Fruit fly (Drosophila melanogaster) whole organism, pupa: Measurements from ENCODE around the gene BBS1.
A peak's percentile ranks its signal among the peaks of the same experiment; 100 is the strongest.

Source experiments
- CG10348 ChIP-seq: fragments of 200-800 bp; sonication (Bioruptor generic); IDR thresholded peaks from 2 replicates; pipeline ENCODE4 v1.3.6; 2022; ENCODE audit warnings: missing biosample characterization, missing genetic modification characterization
- CG12605 ChIP-seq: fragments of 200-800 bp; sonication (Bioruptor generic); IDR thresholded peaks from 2 replicates; pipeline ENCODE4 v1.3.6; 2022; ENCODE audit warnings: missing biosample characterization, missing genetic modification characterization
- CG13204 ChIP-seq: fragments of 200-800 bp; sonication (Bioruptor generic); optimal IDR thresholded peaks from 2 replicates; lab custom pipeline; 2018; ENCODE audit warnings: missing biosample characterization, mild to moderate bottlenecking, missing genetic modification characterization, moderate library complexity
- CG14655 ChIP-seq: fragments of 200-800 bp; sonication (Bioruptor generic); optimal IDR thresholded peaks from 3 replicates; lab custom pipeline; 2017; ENCODE audit warnings: mild to moderate bottlenecking, missing biosample characterization, missing genetic modification reagents, missing genetic modification characterization
- CG15710 ChIP-seq: fragments of 200-800 bp; sonication (Bioruptor generic); optimal IDR thresholded peaks from 2 replicates; lab custom pipeline; 2018; ENCODE audit warnings: missing biosample characterization, mild to moderate bottlenecking, missing genetic modification characterization, moderate library complexity
- CG17806 ChIP-seq: fragments of 200-800 bp; sonication (Bioruptor generic); optimal IDR thresholded peaks from 2 replicates; lab custom pipeline; 2018; ENCODE audit warnings: missing biosample characterization, mild to moderate bottlenecking, missing genetic modification characterization, moderate library complexity
- CG32121 ChIP-seq: fragments of 200-800 bp; sonication (Bioruptor generic); IDR thresholded peaks from 2 replicates; pipeline ENCODE4 v1.3.6; 2022; ENCODE audit warnings: missing biosample characterization, missing genetic modification characterization
- CG34367 ChIP-seq: fragments of 200-800 bp; sonication (Bioruptor generic); optimal IDR thresholded peaks from 2 replicates; lab custom pipeline; 2018; ENCODE audit warnings: missing biosample characterization, mild to moderate bottlenecking, missing genetic modification characterization
- CG4496 ChIP-seq: fragments of 200-800 bp; sonication (Bioruptor generic); IDR thresholded peaks from 3 replicates; pipeline ENCODE4 v1.3.6; 2022; ENCODE audit warnings: missing biosample characterization, missing genetic modification characterization
- CG8159 ChIP-seq: fragments of 200-800 bp; sonication (Bioruptor generic); optimal IDR thresholded peaks from 3 replicates; lab custom pipeline; 2018; ENCODE audit warnings: missing biosample characterization, mild to moderate bottlenecking, missing genetic modification characterization, moderate library complexity
- CG8301 ChIP-seq: fragments of 200-800 bp; sonication (Bioruptor generic); optimal IDR thresholded peaks from 2 replicates; lab custom pipeline; 2018; ENCODE audit warnings: missing biosample characterization, mild to moderate bottlenecking, missing genetic modification characterization
- CG9948 ChIP-seq: fragments of 200-800 bp; sonication (Bioruptor generic); optimal IDR thresholded peaks from 2 replicates; lab custom pipeline; 2018; ENCODE audit warnings: missing biosample characterization, mild to moderate bottlenecking, missing genetic modification characterization, moderate library complexity
- D1 ChIP-seq: fragments of 200-800 bp; sonication (Bioruptor generic); optimal IDR thresholded peaks from 2 replicates; lab custom pipeline; 2018; ENCODE audit warnings: missing biosample characterization, mild to moderate bottlenecking, missing genetic modification characterization, moderate library complexity
- EcR ChIP-seq: fragments of 200-800 bp; sonication (Bioruptor generic); optimal IDR thresholded peaks from 3 replicates; lab custom pipeline; 2019; ENCODE audit warnings: missing biosample characterization, missing genetic modification characterization, mild to moderate bottlenecking, moderate library complexity, missing genetic modification reagents
- Ets98B ChIP-seq: fragments of 200-800 bp; sonication (Bioruptor generic); IDR thresholded peaks from 2 replicates; pipeline ENCODE4 v1.3.6; 2022; ENCODE audit warnings: missing biosample characterization, missing genetic modification characterization
- Pif1A ChIP-seq: fragments of 200-800 bp; sonication (Bioruptor generic); optimal IDR thresholded peaks from 3 replicates; lab custom pipeline; 2016; ENCODE audit warnings: missing biosample characterization, missing genetic modification characterization
- Pif1B ChIP-seq: fragments of 200-800 bp; sonication (Bioruptor generic); optimal IDR thresholded peaks from 3 replicates; lab custom pipeline; 2016; ENCODE audit warnings: missing biosample characterization, missing genetic modification characterization
- Snoo ChIP-seq: fragments of 200-800 bp; sonication (Bioruptor generic); optimal IDR thresholded peaks from 3 replicates; lab custom pipeline; 2017; ENCODE audit warnings: missing biosample characterization, mild to moderate bottlenecking, missing genetic modification characterization, inconsistent platforms
- fd96Ca ChIP-seq: fragments of 200-800 bp; sonication (Bioruptor generic); IDR thresholded peaks from 3 replicates; pipeline ENCODE4 v1.3.6; 2022; ENCODE audit warnings: missing biosample characterization, missing genetic modification characterization
- gl ChIP-seq: fragments of 200-800 bp; sonication (Bioruptor generic); optimal IDR thresholded peaks from 2 replicates; lab custom pipeline; 2018; ENCODE audit warnings: missing biosample characterization, mild to moderate bottlenecking, missing genetic modification characterization
- rn ChIP-seq: fragments of 200-800 bp; sonication (Bioruptor generic); IDR thresholded peaks from 2 replicates; pipeline ENCODE4 v1.3.6; 2022; ENCODE audit warnings: missing biosample characterization, missing genetic modification characterization

The BBS1 gene

DNA sequence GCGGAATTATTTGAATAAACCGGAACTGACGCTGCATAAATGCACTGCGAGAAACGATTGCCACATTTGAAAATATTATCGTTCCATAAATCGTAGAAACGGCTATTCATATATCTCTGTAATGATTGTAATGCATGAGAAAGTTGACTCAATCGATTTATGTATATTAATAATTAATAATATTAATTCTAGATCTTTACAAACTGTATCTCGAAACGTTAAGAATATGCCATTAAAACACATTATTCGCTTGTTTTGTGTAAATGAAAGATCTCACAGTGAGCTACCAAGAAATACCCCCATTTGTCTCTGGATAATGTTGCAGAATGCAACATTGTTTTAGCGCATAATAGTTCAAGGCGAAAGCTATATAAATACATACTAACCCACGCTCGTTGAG lies 24.1 kb downstream of the BBS1 start:
- TF ChIP-seq CG8159 (tag; lab: Kevin White, UChicago): peak; percentile 90
- TF ChIP-seq CG9948 (tag; lab: Kevin White, UChicago): peak; percentile 86
- TF ChIP-seq EcR (GFP tag; lab: Kevin White, UChicago): no peak
- no peak for TF ChIP-seq CG10348 (GFP tag; lab: Robert Waterston, UW)
- peak; percentile 67 for TF ChIP-seq Pif1B (GFP tag; lab: Kevin White, UChicago)
- TF ChIP-seq Ets98B (GFP tag; lab: Robert Waterston, UW): peak; percentile 35; the same call in 1 of the 2 replicates
- TF ChIP-seq CG17806 (tag; lab: Kevin White, UChicago): peak; percentile 87
- peak; percentile 92 for TF ChIP-seq CG14655 (GFP tag; lab: Kevin White, UChicago)
- TF ChIP-seq CG8301 (tag; lab: Kevin White, UChicago): peak; percentile 88
- peak; percentile 51 for TF ChIP-seq D1
- peak; percentile 49 for TF ChIP-seq Snoo (tag; lab: Kevin White, UChicago)
- TF ChIP-seq CG13204 (GFP tag; lab: Kevin White, UChicago): peak; percentile 19
- TF ChIP-seq CG15710: peak; percentile 86
- TF ChIP-seq Pif1A (GFP tag; lab: Kevin White, UChicago): peak; percentile 66
- peak; percentile 55; the same call in 1 of the 2 replicates for TF ChIP-seq CG32121 (GFP tag; lab: Robert Waterston, UW)
- TF ChIP-seq rn (GFP tag; lab: Robert Waterston, UW): 0 out of 2 replicates have a peak, but pooled peaks have one; percentile 31
- peak; percentile 68 for TF ChIP-seq CG12605
- peak; percentile 30 for TF ChIP-seq gl (tag; lab: Kevin White, UChicago)
- TF ChIP-seq CG34367 (tag; lab: Kevin White, UChicago): peak; percentile 85
- peak; percentile 77 for TF ChIP-seq CG4496
- TF ChIP-seq fd96Ca (GFP tag; lab: Robert Waterston, UW): peak; percentile 62; the same call in 2 of the 3 replicates

DNA sequence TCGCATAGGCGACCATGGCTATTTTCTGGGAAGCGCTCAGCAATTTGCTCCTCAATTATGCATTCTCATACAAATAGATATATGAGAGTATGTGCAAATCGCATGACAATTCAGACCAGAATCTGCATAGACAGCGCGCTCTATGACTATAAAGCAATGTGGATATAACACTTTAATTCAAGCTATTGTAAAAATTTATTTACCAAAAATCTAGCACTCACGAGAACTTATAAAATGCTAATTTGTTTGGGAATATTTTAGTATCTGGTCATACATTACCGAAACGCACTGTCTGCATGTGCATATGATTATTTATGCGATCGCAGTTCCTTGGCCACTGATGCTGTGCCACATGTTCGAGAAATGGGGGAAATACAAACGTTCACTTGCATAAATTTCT lies 25.1 kb downstream of the BBS1 start:
- peak; percentile 86 for TF ChIP-seq CG17806 (tag; lab: Kevin White, UChicago)
- peak; percentile 69 for TF ChIP-seq Pif1B (GFP tag; lab: Kevin White, UChicago)
- TF ChIP-seq fd96Ca (GFP tag; lab: Robert Waterston, UW): peak; percentile 90
- TF ChIP-seq CG4496: peak; percentile 95
- peak; percentile 85 for TF ChIP-seq CG32121 (GFP tag; lab: Robert Waterston, UW)
- peak; percentile 8 for TF ChIP-seq Snoo (tag; lab: Kevin White, UChicago)
- peak; percentile 90 for TF ChIP-seq CG14655 (GFP tag; lab: Kevin White, UChicago)
- TF ChIP-seq D1: peak; percentile 41
- peak; percentile 77 for TF ChIP-seq rn (GFP tag; lab: Robert Waterston, UW)
- TF ChIP-seq EcR (GFP tag; lab: Kevin White, UChicago): no peak
- TF ChIP-seq Ets98B (GFP tag; lab: Robert Waterston, UW): peak; percentile 90
- TF ChIP-seq CG10348 (GFP tag; lab: Robert Waterston, UW): peak; percentile 48; the same call in 1 of the 2 replicates
- peak; percentile 90 for TF ChIP-seq CG12605
- TF ChIP-seq CG15710: peak; percentile 82
- TF ChIP-seq CG8159 (tag; lab: Kevin White, UChicago): peak; percentile 82
- TF ChIP-seq CG9948 (tag; lab: Kevin White, UChicago): peak; percentile 81
- peak; percentile 82 for TF ChIP-seq Pif1A (GFP tag; lab: Kevin White, UChicago)
- TF ChIP-seq CG34367 (tag; lab: Kevin White, UChicago): peak; percentile 76
- TF ChIP-seq CG13204 (GFP tag; lab: Kevin White, UChicago): peak; percentile 48
- peak; percentile 75 for TF ChIP-seq gl (tag; lab: Kevin White, UChicago)
- TF ChIP-seq CG8301 (tag; lab: Kevin White, UChicago): peak; percentile 90

dm6 chr3L:7151521-7152465 lies 26.1 kb downstream of the BBS1 start:
- peak; percentile 85; the same call in 2 of the 3 replicates for TF ChIP-seq CG4496
- no peak for TF ChIP-seq CG13204 (GFP tag; lab: Kevin White, UChicago)
- TF ChIP-seq fd96Ca (GFP tag; lab: Robert Waterston, UW): peak; percentile 68
- TF ChIP-seq Pif1A (GFP tag; lab: Kevin White, UChicago): peak; percentile 55
- TF ChIP-seq Ets98B (GFP tag; lab: Robert Waterston, UW): peak; percentile 83
- TF ChIP-seq Snoo (tag; lab: Kevin White, UChicago): no peak
- peak; percentile 63 for TF ChIP-seq CG8301 (tag; lab: Kevin White, UChicago)
- peak; percentile 45 for TF ChIP-seq CG8159 (tag; lab: Kevin White, UChicago)
- TF ChIP-seq CG9948 (tag; lab: Kevin White, UChicago): peak; percentile 53
- peak; percentile 72 for TF ChIP-seq CG14655 (GFP tag; lab: Kevin White, UChicago)
- TF ChIP-seq CG12605: peak; percentile 70
- TF ChIP-seq CG17806 (tag; lab: Kevin White, UChicago): peak; percentile 44
- no peak for TF ChIP-seq CG34367 (tag; lab: Kevin White, UChicago)
- TF ChIP-seq CG32121 (GFP tag; lab: Robert Waterston, UW): peak; percentile 75
- peak; percentile 47 for TF ChIP-seq Pif1B (GFP tag; lab: Kevin White, UChicago)
- TF ChIP-seq rn (GFP tag; lab: Robert Waterston, UW): peak; percentile 50; the same call in 1 of the 2 replicates
- peak; percentile 15 for TF ChIP-seq CG15710
- no peak for TF ChIP-seq gl (tag; lab: Kevin White, UChicago)

- TF ChIP-seq Ets98B (GFP tag; lab: Robert Waterston, UW): peak; percentile 39
- no peak for TF ChIP-seq fd96Ca (GFP tag; lab: Robert Waterston, UW)
- TF ChIP-seq CG15710: peak; percentile 80
- peak; percentile 49 for TF ChIP-seq gl (tag; lab: Kevin White, UChicago)
- peak; percentile 82 for TF ChIP-seq Pif1A (GFP tag; lab: Kevin White, UChicago)
- peak; percentile 63 for TF ChIP-seq CG34367 (tag; lab: Kevin White, UChicago)
- TF ChIP-seq EcR (GFP tag; lab: Kevin White, UChicago): no peak
- TF ChIP-seq CG13204 (GFP tag; lab: Kevin White, UChicago): peak; percentile 46
- peak; percentile 50 for TF ChIP-seq CG32121 (GFP tag; lab: Robert Waterston, UW)
- no peak for TF ChIP-seq CG10348 (GFP tag; lab: Robert Waterston, UW)
- TF ChIP-seq CG8301 (tag; lab: Kevin White, UChicago): peak; percentile 76
- no peak for TF ChIP-seq CG12605
- TF ChIP-seq CG4496: peak; percentile 58; the same call in 2 of the 3 replicates
- TF ChIP-seq Snoo (tag; lab: Kevin White, UChicago): peak; percentile 46
- TF ChIP-seq rn (GFP tag; lab: Robert Waterston, UW): no peak
- peak; percentile 87 for TF ChIP-seq CG8159 (tag; lab: Kevin White, UChicago)
- peak; percentile 39 for TF ChIP-seq D1
- TF ChIP-seq CG14655 (GFP tag; lab: Kevin White, UChicago): peak; percentile 80
- peak; percentile 57 for TF ChIP-seq Pif1B (GFP tag; lab: Kevin White, UChicago)
- TF ChIP-seq CG17806 (tag; lab: Kevin White, UChicago): peak; percentile 82
- peak; percentile 75 for TF ChIP-seq CG9948 (tag; lab: Kevin White, UChicago)
These were observed 27.9 kb downstream of the BBS1 start for dm6 chr3L:7153634-7154033.
